Fruit fly (Drosophila melanogaster): Measurements from ENCODE around the gene CG3191.

DNA sequence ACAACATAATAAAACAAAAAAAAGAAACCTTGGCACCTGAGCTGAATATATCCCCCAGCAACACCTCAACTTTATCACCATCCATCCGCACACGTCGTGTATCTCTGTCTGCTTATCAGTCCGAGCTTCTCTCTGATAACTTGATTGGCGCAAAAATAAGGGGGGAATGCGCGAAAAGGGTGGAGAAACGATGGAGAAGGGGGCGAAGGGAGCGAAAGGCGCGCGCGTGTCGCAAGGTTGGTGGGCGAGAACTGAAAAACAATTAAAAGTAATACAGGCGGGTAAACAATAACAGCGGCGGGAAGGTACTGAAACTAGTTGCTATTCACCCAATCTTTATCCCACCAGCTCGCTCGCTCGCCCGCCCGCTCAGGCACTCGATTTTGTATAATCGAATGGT lies 34.5 kb upstream of the CG3191 start:
- TF ChIP-seq CG1620 (GFP tag; optimal IDR thresholded peaks at IDR 0.05), result no peak
- no peak for TF ChIP-seq CG7101 (tag; optimal IDR thresholded peaks at IDR 0.05)
- no peak for TF ChIP-seq CG12768 (GFP tag; optimal IDR thresholded peaks at IDR 0.05)
